Worm (Caenorhabditis elegans) whole organism, young adult: ENCODE data around the gene msp-51.
A peak's percentile ranks its signal among the peaks of the same experiment; 100 is the strongest.
"Not testable (repeated sequence)": the region's sequence is repeated elsewhere in the genome, so short reads cannot be mapped to it uniquely, and the experiment has no call there.

Experiments used
- F22D6.2 ChIP-seq: sonication (generic microtip); optimal IDR thresholded peaks from 2 replicates; lab custom pipeline; 2016; ENCODE audit warnings: mild to moderate bottlenecking, missing genetic modification characterization, missing compliant biosample characterization
- F39B2.1 ChIP-seq: fragments of 200-800 bp; sonication (Bioruptor generic); IDR thresholded peaks from 2 replicates; pipeline ENCODE4 v1.3.6; 2022; ENCODE audit warnings: missing genetic modification reagents, missing genetic modification characterization, missing compliant biosample characterization
- Y67H2A.10 ChIP-seq: fragments of 200-800 bp; sonication (Bioruptor generic); conservative IDR thresholded peaks from 2 replicates; pipeline ENCODE4 v1.3.6; 2022; ENCODE audit warnings: missing genetic modification reagents, missing genetic modification characterization, missing compliant biosample characterization
- aptf-2 ChIP-seq: fragments of 200-800 bp; sonication (Bioruptor generic); conservative IDR thresholded peaks from 2 replicates; pipeline ENCODE4 v1.3.6; 2022; ENCODE audit warnings: missing genetic modification reagents, missing genetic modification characterization, missing compliant biosample characterization
- athp-1 ChIP-seq: sonication (generic microtip); optimal IDR thresholded peaks from 2 replicates; lab custom pipeline; 2017; ENCODE audit warnings: mild to moderate bottlenecking, missing genetic modification characterization, missing compliant biosample characterization
- egl-18 ChIP-seq: fragments of 200-800 bp; sonication (Bioruptor generic); IDR thresholded peaks from 2 replicates; pipeline ENCODE4 v1.3.6; 2022; ENCODE audit warnings: missing genetic modification reagents, missing genetic modification characterization, missing compliant biosample characterization
- lin-54 ChIP-seq: fragments of 200-800 bp; sonication (Bioruptor generic); optimal IDR thresholded peaks from 2 replicates; lab custom pipeline; 2018; ENCODE audit warnings: mild to moderate bottlenecking, missing genetic modification characterization, missing compliant biosample characterization
- nhr-27 ChIP-seq: fragments of 200-800 bp; sonication (Bioruptor generic); optimal IDR thresholded peaks from 2 replicates; lab custom pipeline; 2018; ENCODE audit warnings: mild to moderate bottlenecking, missing genetic modification characterization, moderate library complexity, missing compliant biosample characterization
- nhr-90 ChIP-seq: sonication (generic microtip); optimal IDR thresholded peaks from 2 replicates; lab custom pipeline; 2016; ENCODE audit warnings: missing genotype, mild to moderate bottlenecking, missing genetic modification characterization, missing compliant biosample characterization
- pha-4 ChIP-seq: fragments of 150-350 bp; sonication (generic microtip); optimal IDR thresholded peaks from 2 replicates; lab custom pipeline; 2014; ENCODE audit warnings: missing biosample characterization, missing genetic modification reagents, missing genetic modification characterization
- snpc-1.3 ChIP-seq: sonication (generic microtip); optimal IDR thresholded peaks from 2 replicates; lab custom pipeline; 2017; ENCODE audit warnings: missing genetic modification characterization, mild to moderate bottlenecking, missing compliant biosample characterization, antibody characterized with exemption, moderate library complexity, missing genotype, missing genetic modification reagents; ENCODE audit not compliant: insufficient read depth
- snpc-4 ChIP-seq, 5 experiments: fragments of 150-350 bp in 1 of 5; sonication (generic microtip) in 4 of 5; optimal IDR thresholded peaks; 2 replicates each; lab custom pipeline; 2014 to 2018; ENCODE audit warnings: missing genetic modification characterization in 5 of 5, missing biosample characterization in 3 of 5, antibody characterized with exemption in 2 of 5, mild to moderate bottlenecking in 2 of 5, missing compliant biosample characterization in 2 of 5, missing genotype in 2 of 5, moderate library complexity in 2 of 5, missing genetic modification reagents in 1 of 5
- ztf-26 ChIP-seq: sonication (generic microtip); optimal IDR thresholded peaks from 2 replicates; lab custom pipeline; 2017; ENCODE audit warnings: missing genetic modification characterization, missing compliant biosample characterization
- ztf-6 ChIP-seq: fragments of 200-800 bp; sonication (Bioruptor generic); IDR thresholded peaks from 2 replicates; pipeline ENCODE4 v1.3.6; 2022; ENCODE audit warnings: missing genetic modification reagents, missing genetic modification characterization, missing compliant biosample characterization

DNA sequence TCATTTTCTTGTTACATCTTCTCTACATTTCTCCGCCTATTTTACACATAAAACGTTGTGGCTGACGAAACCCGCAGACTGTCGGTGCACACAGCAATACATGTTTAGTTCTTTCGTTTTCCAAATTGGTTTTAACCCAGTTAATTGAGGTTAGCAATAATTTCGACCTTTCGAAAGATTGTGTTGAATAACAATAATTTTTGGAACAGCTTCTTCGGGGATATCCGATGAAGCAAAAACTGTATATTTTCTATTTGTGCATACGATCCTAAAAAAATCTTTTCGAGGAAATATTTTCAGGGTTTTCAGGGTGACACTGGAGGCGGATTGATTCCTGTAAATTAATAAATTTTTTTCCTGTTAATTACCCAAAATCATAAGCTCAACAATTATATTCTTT is 33.4 kb downstream of the msp-51 start:
- not testable (repeated sequence) for TF ChIP-seq F39B2.1; nhr-27 (tag; lab: Kevin White, UChicago); aptf-2; athp-1 (tag; lab: Kevin White, UChicago); egl-18 (GFP tag; lab: Robert Waterston, UW); ztf-26 (tag; lab: Kevin White, UChicago); F22D6.2; Y67H2A.10; pha-4 (tag; lab: Kevin White, UChicago); ztf-6 (GFP tag; lab: Robert Waterston, UW); snpc-1.3 (tag; lab: Kevin White, UChicago); lin-54 (GFP tag; lab: Kevin White, UChicago); nhr-90 (tag; lab: Kevin White, UChicago)
- TF ChIP-seq snpc-4 (GFP tag; optimal IDR thresholded peaks at IDR 0.05; lab: Kevin White, UChicago) (peak; percentile 60), snpc-4 (tag; optimal IDR thresholded peaks at IDR 0.05; lab: Kevin White, UChicago) (peak; percentile 48 to 95 (median 90))
